Worm (Caenorhabditis elegans) whole organism, mixed stage, embryonic: Measurements from ENCODE around the gene F07F6.7.

Source experiments
- M03D4.4 ChIP-seq: sonication (generic microtip); optimal IDR thresholded peaks from 2 replicates; lab custom pipeline; 2017; ENCODE audit warnings: mild to moderate bottlenecking, missing genetic modification characterization, missing compliant biosample characterization
- bed-3 ChIP-seq: fragments of 200-800 bp; sonication (Bioruptor generic); optimal IDR thresholded peaks from 3 replicates; lab custom pipeline; 2018; ENCODE audit warnings: mild to moderate bottlenecking, missing genetic modification characterization, moderate library complexity, missing compliant biosample characterization
- blmp-1 ChIP-seq: fragments of 150-350 bp; optimal IDR thresholded peaks from 2 replicates; lab custom pipeline; 2014; ENCODE audit warnings: missing biosample characterization, missing genetic modification characterization
- ceh-39 ChIP-seq: fragments of 150-350 bp; optimal IDR thresholded peaks from 2 replicates; lab custom pipeline; 2014; ENCODE audit warnings: missing biosample characterization, missing genetic modification characterization
- ceh-43 ChIP-seq: fragments of 200-800 bp; sonication (Bioruptor generic); optimal IDR thresholded peaks from 2 replicates; lab custom pipeline; 2018; ENCODE audit warnings: mild to moderate bottlenecking, missing genetic modification characterization, moderate library complexity, missing compliant biosample characterization
- ceh-83 ChIP-seq: fragments of 200-800 bp; sonication (Bioruptor generic); optimal IDR thresholded peaks from 2 replicates; lab custom pipeline; 2018; ENCODE audit warnings: mild to moderate bottlenecking, missing genetic modification characterization, missing compliant biosample characterization
- ces-1 ChIP-seq: fragments of 150-350 bp; optimal IDR thresholded peaks from 2 replicates; lab custom pipeline; 2014; ENCODE audit warnings: missing biosample characterization, missing genetic modification reagents, missing genetic modification characterization
- cnd-1 ChIP-seq: fragments of 200-800 bp; sonication (Bioruptor generic); optimal IDR thresholded peaks from 2 replicates; lab custom pipeline; 2018; ENCODE audit warnings: mild to moderate bottlenecking, missing genetic modification characterization, missing compliant biosample characterization
- drap-1 ChIP-seq: fragments of 200-800 bp; sonication (Bioruptor generic); optimal IDR thresholded peaks from 3 replicates; lab custom pipeline; 2018; ENCODE audit warnings: mild to moderate bottlenecking, missing genetic modification characterization, missing compliant biosample characterization
- elt-1 ChIP-seq: sonication (generic microtip); optimal IDR thresholded peaks from 2 replicates; lab custom pipeline; 2017; ENCODE audit warnings: missing genetic modification characterization, mild to moderate bottlenecking, missing compliant biosample characterization, antibody characterized with exemption, moderate library complexity, borderline replicate concordance; ENCODE audit not compliant: insufficient read depth
- elt-3 ChIP-seq: fragments of 150-350 bp; optimal IDR thresholded peaks from 2 replicates; lab custom pipeline; 2014; ENCODE audit warnings: missing biosample characterization, missing genetic modification characterization
- flh-1 ChIP-seq: fragments of 200-800 bp; sonication (Bioruptor generic); optimal IDR thresholded peaks from 2 replicates; lab custom pipeline; 2018; ENCODE audit warnings: mild to moderate bottlenecking, missing genetic modification characterization, moderate library complexity, missing compliant biosample characterization
- ham-2 ChIP-seq: fragments of 200-800 bp; sonication (Bioruptor generic); optimal IDR thresholded peaks from 2 replicates; lab custom pipeline; 2018; ENCODE audit warnings: mild to moderate bottlenecking, missing genetic modification characterization, missing compliant biosample characterization
- hlh-1 ChIP-seq: fragments of 150-350 bp; optimal IDR thresholded peaks from 2 replicates; lab custom pipeline; 2014; ENCODE audit warnings: missing biosample characterization, missing genetic modification reagents, missing genetic modification characterization
- lin-13 ChIP-seq: fragments of 150-350 bp; optimal IDR thresholded peaks from 2 replicates; lab custom pipeline; 2014; ENCODE audit warnings: missing biosample characterization, missing genetic modification characterization
- lin-32 ChIP-seq: fragments of 200-800 bp; sonication (Bioruptor generic); optimal IDR thresholded peaks from 2 replicates; lab custom pipeline; 2018; ENCODE audit warnings: mild to moderate bottlenecking, missing genetic modification characterization, missing compliant biosample characterization
- lsy-2 ChIP-seq: fragments of 150-350 bp; optimal IDR thresholded peaks from 2 replicates; lab custom pipeline; 2014; ENCODE audit warnings: missing biosample characterization, missing genetic modification characterization
- mab-5 ChIP-seq: fragments of 150-350 bp; optimal IDR thresholded peaks from 2 replicates; lab custom pipeline; 2014; ENCODE audit warnings: missing biosample characterization, missing genetic modification characterization
- mep-1 ChIP-seq: fragments of 150-350 bp; optimal IDR thresholded peaks from 2 replicates; lab custom pipeline; 2017; ENCODE audit warnings: missing biosample characterization, missing genetic modification reagents, missing genetic modification characterization, inconsistent platforms
- mls-2 ChIP-seq: sonication (generic microtip); optimal IDR thresholded peaks from 2 replicates; lab custom pipeline; 2016; ENCODE audit warnings: mild to moderate bottlenecking, missing genetic modification characterization, moderate library complexity, missing compliant biosample characterization
- nhr-12 ChIP-seq: fragments of 150-350 bp; optimal IDR thresholded peaks from 2 replicates; lab custom pipeline; 2014; ENCODE audit warnings: missing biosample characterization, missing genetic modification characterization
- nhr-2 ChIP-seq: fragments of 150-350 bp; optimal IDR thresholded peaks from 2 replicates; lab custom pipeline; 2014; ENCODE audit warnings: missing biosample characterization, missing genetic modification characterization
- nhr-237 ChIP-seq: fragments of 150-350 bp; optimal IDR thresholded peaks from 2 replicates; lab custom pipeline; 2014; ENCODE audit warnings: missing biosample characterization, missing genetic modification characterization
- nhr-28 ChIP-seq: fragments of 150-350 bp; optimal IDR thresholded peaks from 2 replicates; lab custom pipeline; 2014; ENCODE audit warnings: missing biosample characterization, missing genetic modification characterization
- nhr-76 ChIP-seq: sonication (generic microtip); optimal IDR thresholded peaks from 2 replicates; lab custom pipeline; 2017; ENCODE audit warnings: missing biosample characterization, missing genetic modification characterization
- pha-4 ChIP-seq: fragments of 150-350 bp; optimal IDR thresholded peaks from 2 replicates; lab custom pipeline; 2018; ENCODE audit warnings: missing biosample characterization, missing genetic modification reagents, missing genetic modification characterization
- sem-2 ChIP-seq: fragments of 200-800 bp; sonication (Bioruptor generic); optimal IDR thresholded peaks from 2 replicates; lab custom pipeline; 2018; ENCODE audit warnings: mild to moderate bottlenecking, missing genetic modification characterization, missing compliant biosample characterization
- snpc-4 ChIP-seq: fragments of 150-350 bp; optimal IDR thresholded peaks from 2 replicates; lab custom pipeline; 2014; ENCODE audit warnings: missing biosample characterization, missing genetic modification characterization
- sptf-1 ChIP-seq: sonication (generic microtip); optimal IDR thresholded peaks from 2 replicates; lab custom pipeline; 2017; ENCODE audit warnings: mild to moderate bottlenecking, missing genetic modification characterization, moderate library complexity, missing compliant biosample characterization
- tbx-8 ChIP-seq: fragments of 200-800 bp; sonication (Bioruptor generic); optimal IDR thresholded peaks from 2 replicates; lab custom pipeline; 2018; ENCODE audit warnings: mild to moderate bottlenecking, missing genetic modification characterization, moderate library complexity, missing compliant biosample characterization
- unc-120 ChIP-seq: sonication (generic microtip); optimal IDR thresholded peaks from 2 replicates; lab custom pipeline; 2017; ENCODE audit warnings: missing genetic modification characterization, missing compliant biosample characterization; ENCODE audit not compliant: poor library complexity, severe bottlenecking
- unc-39 ChIP-seq: fragments of 150-350 bp; optimal IDR thresholded peaks from 2 replicates; lab custom pipeline; 2014; ENCODE audit warnings: missing biosample characterization, missing genetic modification characterization
- unc-62 ChIP-seq: fragments of 150-350 bp; optimal IDR thresholded peaks from 2 replicates; lab custom pipeline; 2014; ENCODE audit warnings: missing biosample characterization, missing genetic modification reagents, missing genetic modification characterization
- zip-8 ChIP-seq: fragments of 150-350 bp; optimal IDR thresholded peaks from 2 replicates; lab custom pipeline; 2014; ENCODE audit warnings: missing biosample characterization, missing genetic modification characterization
- ztf-11 ChIP-seq: fragments of 150-350 bp; optimal IDR thresholded peaks from 2 replicates; lab custom pipeline; 2014; ENCODE audit warnings: missing biosample characterization, missing genetic modification characterization

The F07F6.7 gene

DNA sequence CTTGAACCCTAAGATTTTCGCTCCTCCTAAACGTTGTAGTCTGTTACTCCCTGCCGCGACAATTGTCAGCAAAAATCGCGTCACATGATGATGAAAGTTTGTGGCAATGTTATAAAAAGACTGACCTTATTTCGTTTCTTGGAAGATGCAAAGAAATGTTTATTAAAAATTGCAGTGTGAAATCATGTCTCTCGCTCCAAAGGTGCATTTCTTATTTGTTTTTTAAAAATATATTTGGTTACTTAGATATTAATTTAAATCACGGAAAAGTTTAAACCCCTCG lies 45.5 kb downstream of the F07F6.7 start:
- TF ChIP-seq unc-62 (GFP tag; lab: Kevin White, UChicago) (no peak), unc-120 (tag; lab: Kevin White, UChicago) (no peak), zip-8 (tag; lab: Kevin White, UChicago) (no peak), tbx-8 (GFP tag; lab: Kevin White, UChicago) (no peak), ztf-11 (no peak), hlh-1 (no peak), pha-4 (tag; lab: Kevin White, UChicago) (no peak), mab-5 (tag; lab: Kevin White, UChicago) (no peak), ces-1 (GFP tag; lab: Kevin White, UChicago) (no peak), sem-2 (GFP tag; lab: Kevin White, UChicago) (no peak), ceh-83 (GFP tag; lab: Kevin White, UChicago) (no peak), unc-39 (tag; lab: Kevin White, UChicago) (no peak), cnd-1 (tag; lab: Kevin White, UChicago) (no peak), lin-32 (no peak), snpc-4 (tag; lab: Kevin White, UChicago) (no peak), nhr-76 (tag; lab: Kevin White, UChicago) (no peak)

DNA sequence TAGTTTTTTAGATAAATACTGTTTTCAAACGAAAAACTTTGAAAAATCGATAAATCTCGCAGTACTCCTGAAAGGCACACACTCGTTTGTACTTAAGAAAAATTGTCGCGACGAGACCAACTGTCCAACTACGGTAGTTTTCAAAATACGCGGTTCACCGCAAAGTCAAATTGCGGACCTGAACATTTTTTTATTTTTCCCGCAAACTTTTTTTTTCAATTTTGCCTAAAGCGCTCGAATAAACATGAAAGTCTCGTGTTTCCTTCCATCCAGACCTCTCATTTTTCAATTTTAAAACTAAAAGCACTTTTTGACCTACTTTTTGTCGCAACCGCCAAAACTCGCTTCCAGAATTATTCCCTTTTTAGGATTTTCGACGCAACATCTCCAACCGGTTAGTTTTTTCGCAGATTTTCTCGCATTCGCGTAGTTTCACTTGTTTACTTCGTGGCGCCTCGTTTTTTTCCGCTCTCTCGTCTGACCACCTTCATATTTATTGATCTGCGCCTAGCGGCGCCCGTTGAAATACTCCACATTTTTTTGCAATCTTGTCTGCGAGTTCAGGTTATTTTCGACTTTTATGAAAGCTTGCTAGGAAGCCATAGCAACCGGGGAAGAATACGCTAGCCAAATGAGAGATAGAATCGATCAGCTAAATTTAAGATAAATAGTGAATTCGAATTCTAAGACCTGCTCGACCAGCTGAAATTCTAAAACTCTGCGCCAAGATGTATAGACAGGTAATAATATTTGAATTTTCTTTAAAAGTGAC lies 46.0 kb downstream of the F07F6.7 start, which contains the start of gene prdx-2:
Gene prdx-2 (plus strand): TSS at position 729 of the 772 bp plus-strand sequence.
- TF ChIP-seq lsy-2 (tag; lab: Kevin White, UChicago) (peak; percentile 70), ceh-43 (GFP tag; lab: Kevin White, UChicago) (no peak)

DNA sequence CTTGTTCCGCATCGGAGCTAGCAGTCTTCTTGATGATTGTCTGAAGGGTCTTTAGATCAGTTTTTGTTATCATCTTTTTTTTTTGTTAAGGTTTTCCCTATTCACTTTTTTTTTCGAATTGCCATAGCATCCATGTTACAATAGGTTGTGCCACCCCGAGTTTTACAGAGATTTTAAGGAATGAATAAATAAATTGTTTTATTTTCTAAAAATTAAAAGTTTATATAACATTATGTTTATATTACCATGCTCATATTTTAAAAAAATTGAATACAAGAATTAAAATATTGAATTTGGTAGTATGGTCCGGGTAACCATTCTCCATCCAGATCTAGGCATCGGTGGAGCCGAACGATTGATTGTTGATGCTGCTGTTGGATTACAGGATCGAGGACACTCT lies 48.7 kb downstream of the F07F6.7 start, which contains the start of gene algn-2:
Gene algn-2 (plus strand): TSS at position 301 of the 400 bp plus-strand sequence.
- TF ChIP-seq tbx-8 (GFP tag; lab: Kevin White, UChicago), result no peak
- TF ChIP-seq, all 35 proteins: peak for 0

DNA sequence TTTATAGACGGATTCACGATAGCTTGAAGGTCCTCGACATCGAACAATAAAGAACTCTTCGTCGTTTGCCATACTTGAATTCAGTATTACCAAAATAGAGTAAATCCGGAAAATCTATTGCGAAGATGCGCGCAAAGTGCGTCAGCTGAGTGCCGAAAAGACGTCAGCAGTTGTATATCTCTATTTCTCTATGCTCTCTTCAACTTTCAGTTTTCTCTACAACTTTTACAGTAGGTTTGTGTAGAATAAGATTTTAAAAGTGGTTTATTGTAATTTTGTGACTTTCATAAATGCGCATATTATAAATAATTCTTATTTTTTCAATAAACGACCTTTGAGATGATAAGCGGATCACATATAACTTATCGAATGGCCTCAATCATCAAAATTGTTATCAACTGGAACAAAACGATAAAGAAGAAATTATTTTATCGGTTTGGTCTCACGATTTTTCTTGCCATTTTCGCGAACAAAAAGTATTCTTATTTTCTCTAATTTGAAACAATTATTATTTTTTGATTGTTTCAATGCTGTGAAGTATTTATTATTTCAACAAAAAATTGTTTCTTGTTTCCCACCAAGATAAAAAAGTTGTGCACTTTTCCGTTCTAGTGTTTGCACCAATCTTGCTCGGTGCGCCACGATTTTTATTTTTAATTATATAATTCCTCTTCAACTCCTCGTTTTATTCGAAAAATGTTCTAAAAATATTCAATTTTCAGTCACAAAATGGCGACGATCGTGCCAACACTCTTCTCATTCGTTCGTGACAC lies 50.2 kb downstream of the F07F6.7 start, which contains the start of the genes agt-2 and F09E5.3:
Gene agt-2 (minus strand): TSS at position 553 of the 773 bp plus-strand sequence.
Gene F09E5.3 (plus strand): TSS at position 723 of the 773 bp plus-strand sequence.
- TF ChIP-seq bed-3 (GFP tag; lab: Kevin White, UChicago) (no peak), ceh-39 (tag; lab: Kevin White, UChicago) (peak; percentile 68), nhr-2 (tag; lab: Kevin White, UChicago) (peak; percentile 13), lin-13 (tag; lab: Kevin White, UChicago) (peak; percentile 90), M03D4.4 (tag; lab: Kevin White, UChicago) (peak; percentile 9), sptf-1 (tag; lab: Kevin White, UChicago) (peak; percentile 71), nhr-237 (tag; lab: Kevin White, UChicago) (peak; percentile 77), mab-5 (tag; lab: Kevin White, UChicago) (no peak), unc-62 (GFP tag; lab: Kevin White, UChicago) (peak; percentile 26), ceh-83 (GFP tag; lab: Kevin White, UChicago) (peak; percentile 47), mep-1 (tag; lab: Kevin White, UChicago) (peak; percentile 90), ztf-11 (peak; percentile 53), ces-1 (GFP tag; lab: Kevin White, UChicago) (peak; percentile 74), cnd-1 (tag; lab: Kevin White, UChicago) (peak; percentile 36), nhr-76 (tag; lab: Kevin White, UChicago) (no peak), unc-39 (tag; lab: Kevin White, UChicago) (no peak), sem-2 (GFP tag; lab: Kevin White, UChicago) (no peak), elt-1 (tag; lab: Kevin White, UChicago) (no peak), zip-8 (tag; lab: Kevin White, UChicago) (no peak), ceh-43 (GFP tag; lab: Kevin White, UChicago) (no peak), drap-1 (GFP tag; lab: Kevin White, UChicago) (peak; percentile 53), lin-32 (no peak), lsy-2 (tag; lab: Kevin White, UChicago) (peak; percentile 89), tbx-8 (GFP tag; lab: Kevin White, UChicago) (no peak), blmp-1 (peak; percentile 3), ham-2 (GFP tag; lab: Kevin White, UChicago) (no peak), flh-1 (GFP tag; lab: Kevin White, UChicago) (no peak), hlh-1 (peak; percentile 37), mls-2 (tag; lab: Kevin White, UChicago) (peak; percentile 17), nhr-28 (no peak), nhr-12 (tag; lab: Kevin White, UChicago) (no peak), elt-3 (tag; lab: Kevin White, UChicago) (no peak), unc-120 (tag; lab: Kevin White, UChicago) (no peak), pha-4 (tag; lab: Kevin White, UChicago) (peak; percentile 95), snpc-4 (tag; lab: Kevin White, UChicago) (no peak)
